Worm (Caenorhabditis elegans) whole organism, L1 larva: ENCODE data around the gene F08F8.6.

Experiments
- ceh-82 ChIP-seq, 3 experiments: fragments of 150-350 bp in 1 of 3; sonication (generic microtip) in 2 of 3; optimal IDR thresholded peaks; 2 replicates each; lab custom pipeline; 2014 to 2017; ENCODE audit warnings: missing biosample characterization in 3 of 3, missing genetic modification characterization in 3 of 3
- dsc-1 ChIP-seq: sonication (generic microtip); optimal IDR thresholded peaks from 2 replicates; lab custom pipeline; 2016; ENCODE audit warnings: mild to moderate bottlenecking, missing genetic modification characterization, missing compliant biosample characterization
- egl-27 ChIP-seq, 2 experiments: fragments of 150-350 bp in 1 of 2; sonication (generic microtip); optimal IDR thresholded peaks; 3 replicates each; lab custom pipeline; 2017 to 2018; ENCODE audit warnings: missing biosample characterization in 2 of 2, missing genetic modification characterization in 2 of 2, missing genetic modification reagents in 2 of 2
- elt-3 ChIP-seq, 6 experiments: fragments of 150-350 bp in 1 of 6; sonication (generic microtip); optimal IDR thresholded peaks; 2 replicates each; lab custom pipeline; 2017 to 2018; ENCODE audit warnings: missing biosample characterization in 6 of 6, missing genetic modification characterization in 6 of 6, inconsistent platforms in 1 of 6
- nhr-19 ChIP-seq: fragments of 200-800 bp; sonication (Bioruptor generic); conservative IDR thresholded peaks from 2 replicates; pipeline ENCODE4 v1.3.6; 2022; ENCODE audit warnings: missing genetic modification characterization, missing compliant biosample characterization
- nhr-28 ChIP-seq: fragments of 150-350 bp; optimal IDR thresholded peaks from 2 replicates; lab custom pipeline; 2014; ENCODE audit warnings: missing biosample characterization, missing genetic modification characterization
- tbx-2 ChIP-seq: sonication (generic microtip); optimal IDR thresholded peaks from 2 replicates; lab custom pipeline; 2016; ENCODE audit warnings: missing genetic modification characterization, missing compliant biosample characterization
- unc-62 ChIP-seq: fragments of 150-350 bp; optimal IDR thresholded peaks from 2 replicates; lab custom pipeline; 2014; ENCODE audit warnings: missing biosample characterization, missing genetic modification reagents, missing genetic modification characterization
- zip-4 ChIP-seq: fragments of 200-800 bp; sonication (Bioruptor generic); optimal IDR thresholded peaks from 2 replicates; lab custom pipeline; 2018; ENCODE audit warnings: mild to moderate bottlenecking, missing genetic modification characterization, moderate library complexity, missing compliant biosample characterization

- TF ChIP-seq unc-62 (GFP tag; lab: Kevin White, UChicago) = no peak
- no peak for TF ChIP-seq dsc-1
- no peak for TF ChIP-seq elt-3 (tag; optimal IDR thresholded peaks at IDR 0.05; lab: Kevin White, UChicago)
- TF ChIP-seq nhr-19 (GFP tag; lab: Robert Waterston, UW) = no peak
- no peak for TF ChIP-seq nhr-28 (tag; lab: Kevin White, UChicago)
- TF ChIP-seq zip-4 (GFP tag; lab: Kevin White, UChicago) = no peak
- no peak for TF ChIP-seq egl-27 (tag; optimal IDR thresholded peaks at IDR 0.05; lab: Kevin White, UChicago)
- TF ChIP-seq ceh-82 (tag; optimal IDR thresholded peaks at IDR 0.05; lab: Kevin White, UChicago) = no peak
- no peak for TF ChIP-seq tbx-2 (tag; lab: Kevin White, UChicago)
These were observed 36.6 kb downstream of the F08F8.6 start for ce11 chrIII:7380120-7380519.
